Worm (Caenorhabditis elegans): ENCODE results near the gene unc-22.
A peak's percentile ranks its signal among the peaks of the same experiment; 100 is the strongest.

Gene unc-22

DNA sequence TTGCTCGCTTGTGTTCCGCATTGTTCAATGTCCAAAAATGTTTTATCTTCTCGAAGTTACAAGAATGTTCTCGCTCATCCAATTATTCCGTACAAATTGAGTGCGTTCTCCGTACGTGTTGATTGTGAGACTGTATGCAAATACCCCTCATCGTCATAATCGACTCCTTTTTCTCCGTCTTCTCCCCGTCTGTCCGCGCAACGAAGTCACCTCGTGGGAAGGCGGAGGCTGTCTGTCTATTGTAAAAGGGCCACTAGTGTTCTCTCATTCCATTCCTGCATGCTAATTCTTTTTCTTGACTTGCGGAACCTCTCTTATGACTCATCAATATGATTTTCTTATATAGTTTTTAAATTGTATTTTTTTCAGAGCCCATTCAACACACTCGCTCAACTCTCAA, 40.6 kb downstream of the unc-22 start, which contains the start of gene ZK829.9:
Gene ZK829.9, plus strand, starts transcription at position 364 of the 400 bp plus-strand sequence.
- TF ChIP-seq nhr-237 (tag; optimal IDR thresholded peaks at IDR 0.05) (no peak), fos-1 (tag; optimal IDR thresholded peaks at IDR 0.05) (no peak), nhr-25 (tag; optimal IDR thresholded peaks at IDR 0.05) (no peak), hmg-11 (tag; optimal IDR thresholded peaks at IDR 0.05) (no peak), ceh-9 (tag; optimal IDR thresholded peaks at IDR 0.05) (no peak), sea-2 (GFP tag; optimal IDR thresholded peaks at IDR 0.05) (no peak)

DNA sequence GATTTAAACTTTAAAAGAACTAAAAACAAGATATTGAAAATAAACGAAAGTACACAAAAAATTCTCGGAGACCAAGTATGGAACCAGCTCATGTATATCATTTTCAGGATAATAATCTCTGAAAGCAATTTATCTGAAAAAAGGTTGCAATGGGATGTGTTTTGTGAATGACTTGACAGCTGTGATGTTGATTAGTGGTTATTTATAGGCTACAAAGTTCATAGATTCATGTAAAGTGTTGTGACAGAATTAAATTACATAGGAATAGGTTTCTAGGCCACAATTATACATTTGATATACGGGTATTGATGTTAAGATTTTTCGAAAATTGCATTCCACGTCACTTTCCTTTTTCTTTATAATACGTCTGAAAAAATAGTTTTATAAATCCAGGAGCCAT, 45.5 kb downstream of the unc-22 start, which contains the start of gene srj-1:
Gene srj-1, minus strand, starts transcription at position 101 of the 400 bp plus-strand sequence.
- no peak for TF ChIP-seq elt-1 (tag; optimal IDR thresholded peaks at IDR 0.05)
- TF ChIP-seq ceh-82 (tag; optimal IDR thresholded peaks at IDR 0.05), result no peak
- no peak for TF ChIP-seq fos-1 (tag; optimal IDR thresholded peaks at IDR 0.05)
- no peak for TF ChIP-seq skn-1 (tag; optimal IDR thresholded peaks at IDR 0.05)
- no peak for TF ChIP-seq ceh-16 (tag; optimal IDR thresholded peaks at IDR 0.05)
- peak; percentile 49 for TF ChIP-seq nhr-11 (tag; optimal IDR thresholded peaks at IDR 0.05)
- no peak for TF ChIP-seq elt-3 (tag; optimal IDR thresholded peaks at IDR 0.05)
- no peak for TF ChIP-seq ceh-9 (tag; optimal IDR thresholded peaks at IDR 0.05)

DNA sequence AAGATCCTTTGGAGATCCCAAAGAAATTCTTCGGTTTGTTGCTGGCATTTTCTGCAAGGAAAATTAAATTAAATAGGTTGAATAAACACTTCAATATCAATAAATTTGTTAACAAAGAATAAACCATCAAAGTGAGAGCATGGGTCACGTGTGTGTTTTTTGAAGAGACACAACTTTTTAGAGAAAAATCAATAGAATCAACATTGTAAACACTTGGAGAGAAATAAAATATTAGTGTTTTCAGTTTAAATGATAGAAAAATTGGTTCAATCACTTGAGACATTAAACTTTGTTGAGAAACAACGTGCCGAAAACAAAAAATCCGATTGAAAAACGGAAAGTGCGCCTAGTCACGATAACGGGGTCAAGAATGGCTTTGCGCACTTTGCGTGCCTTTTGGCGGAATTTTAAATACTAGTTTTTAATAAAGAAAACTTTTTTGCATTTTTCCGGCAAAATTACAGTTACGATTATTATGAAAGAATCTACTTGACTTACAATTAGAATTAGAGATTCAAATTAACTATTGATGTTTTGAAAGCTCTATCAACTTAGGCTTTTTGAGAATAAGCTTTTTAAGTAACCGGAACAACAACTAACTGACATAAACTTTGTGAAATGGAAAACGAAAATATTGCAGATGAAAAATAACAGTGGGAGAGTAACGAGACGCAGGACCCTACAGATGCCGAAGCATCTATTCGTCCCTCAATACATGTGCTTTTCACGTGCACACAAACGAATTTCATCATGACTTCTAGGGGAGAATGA, 49.1 kb downstream of the unc-22 start, which contains the start of gene ZK829.7:
Gene ZK829.7, minus strand, starts transcription at position 51 of the 771 bp plus-strand sequence.
- TF ChIP-seq eor-1 (tag; optimal IDR thresholded peaks at IDR 0.05), result no peak
- TF ChIP-seq nhr-237 (tag; optimal IDR thresholded peaks at IDR 0.05), result peak; percentile 11
- no peak for TF ChIP-seq fos-1 (tag; optimal IDR thresholded peaks at IDR 0.05)
- no peak for TF ChIP-seq ama-1 (optimal IDR thresholded peaks at IDR 0.05)
- peak; percentile 29 for TF ChIP-seq snpc-4 (tag; optimal IDR thresholded peaks at IDR 0.05)
- peak; percentile 76 for TF ChIP-seq lin-15B (tag; optimal IDR thresholded peaks at IDR 0.05)
- no peak for TF ChIP-seq ceh-9 (tag; optimal IDR thresholded peaks at IDR 0.05)
- peak; percentile 90 for TF ChIP-seq nhr-23 (tag; optimal IDR thresholded peaks at IDR 0.05)
- TF ChIP-seq lin-39 (tag; optimal IDR thresholded peaks at IDR 0.05), result no peak
- no peak for TF ChIP-seq fkh-10 (GFP tag; optimal IDR thresholded peaks at IDR 0.05)
- peak; percentile 59 for TF ChIP-seq lsy-12 (tag; optimal IDR thresholded peaks at IDR 0.05)
- no peak for TF ChIP-seq egl-27 (tag; optimal IDR thresholded peaks at IDR 0.05)
- peak; percentile 60 for TF ChIP-seq ceh-82 (tag; optimal IDR thresholded peaks at IDR 0.05)
- no peak for TF ChIP-seq nhr-28 (tag; optimal IDR thresholded peaks at IDR 0.05)
- TF ChIP-seq nhr-77 (tag; optimal IDR thresholded peaks at IDR 0.05), result no peak
- peak; percentile 44 for TF ChIP-seq elt-2 (tag; optimal IDR thresholded peaks at IDR 0.05)
- peak; percentile 49 for TF ChIP-seq R02D3.7 (tag; optimal IDR thresholded peaks at IDR 0.05)
- TF ChIP-seq nhr-12 (tag; optimal IDR thresholded peaks at IDR 0.05), result no peak
- no peak for TF ChIP-seq elt-1 (tag; optimal IDR thresholded peaks at IDR 0.05)
- TF ChIP-seq pha-4 (tag; optimal IDR thresholded peaks at IDR 0.05), result peak; percentile 88
- no peak for TF ChIP-seq fkh-2 (tag; optimal IDR thresholded peaks at IDR 0.05)
- peak; percentile 46 for TF ChIP-seq jun-1 (tag; optimal IDR thresholded peaks at IDR 0.05)
- TF ChIP-seq nhr-76 (tag; optimal IDR thresholded peaks at IDR 0.05), result no peak
- TF ChIP-seq ceh-16 (tag; optimal IDR thresholded peaks at IDR 0.05), result no peak
- no peak for TF ChIP-seq skn-1 (tag; optimal IDR thresholded peaks at IDR 0.05)
- no peak for TF ChIP-seq unc-39 (tag; optimal IDR thresholded peaks at IDR 0.05)
- no peak for TF ChIP-seq aly-2 (tag; optimal IDR thresholded peaks at IDR 0.05)
- no peak for TF ChIP-seq daf-12 (tag; optimal IDR thresholded peaks at IDR 0.05)
- TF ChIP-seq hmg-11 (tag; optimal IDR thresholded peaks at IDR 0.05), result peak; percentile 60
- TF ChIP-seq mdl-1 (tag; optimal IDR thresholded peaks at IDR 0.05), result no peak
- peak; percentile 16 for TF ChIP-seq nhr-25 (tag; optimal IDR thresholded peaks at IDR 0.05)
- TF ChIP-seq zag-1 (tag; optimal IDR thresholded peaks at IDR 0.05), result no peak
- no peak for TF ChIP-seq unc-62 (GFP tag; optimal IDR thresholded peaks at IDR 0.05)
- peak; percentile 39 for TF ChIP-seq nfya-1 (tag; optimal IDR thresholded peaks at IDR 0.05; ENCODE audit: insufficient read depth)
- no peak for TF ChIP-seq ZK546.5 (tag; optimal IDR thresholded peaks at IDR 0.05)
- TF ChIP-seq ztf-4 (tag; optimal IDR thresholded peaks at IDR 0.05), result no peak
- TF ChIP-seq nhr-11 (tag; optimal IDR thresholded peaks at IDR 0.05), result no peak
- peak; percentile 56 for TF ChIP-seq ceh-28 (tag; optimal IDR thresholded peaks at IDR 0.05)
- peak in 1 of 3 experiments; percentile 26 for TF ChIP-seq elt-3 (tag; optimal IDR thresholded peaks at IDR 0.05)
- peak; percentile 52 for TF ChIP-seq tbx-2 (tag; optimal IDR thresholded peaks at IDR 0.05)
- peak; percentile 98 for TF ChIP-seq mml-1 (tag; optimal IDR thresholded peaks at IDR 0.05)
- TF ChIP-seq nhr-67 (tag; optimal IDR thresholded peaks at IDR 0.05), result no peak
- no peak for TF ChIP-seq sea-2 (GFP tag; optimal IDR thresholded peaks at IDR 0.05)
- TF ChIP-seq egl-5 (tag; optimal IDR thresholded peaks at IDR 0.05), result no peak
- TF ChIP-seq nhr-43 (tag; optimal IDR thresholded peaks at IDR 0.05; ENCODE audit: poor library complexity, severe bottlenecking), result peak; percentile 32
- no peak for TF ChIP-seq pqm-1 (tag; optimal IDR thresholded peaks at IDR 0.05)
- TF ChIP-seq ztf-11 (tag; optimal IDR thresholded peaks at IDR 0.05), result no peak
